Fruit fly (Drosophila melanogaster): ENCODE measurements around the gene tzn.

Gene tzn

DNA sequence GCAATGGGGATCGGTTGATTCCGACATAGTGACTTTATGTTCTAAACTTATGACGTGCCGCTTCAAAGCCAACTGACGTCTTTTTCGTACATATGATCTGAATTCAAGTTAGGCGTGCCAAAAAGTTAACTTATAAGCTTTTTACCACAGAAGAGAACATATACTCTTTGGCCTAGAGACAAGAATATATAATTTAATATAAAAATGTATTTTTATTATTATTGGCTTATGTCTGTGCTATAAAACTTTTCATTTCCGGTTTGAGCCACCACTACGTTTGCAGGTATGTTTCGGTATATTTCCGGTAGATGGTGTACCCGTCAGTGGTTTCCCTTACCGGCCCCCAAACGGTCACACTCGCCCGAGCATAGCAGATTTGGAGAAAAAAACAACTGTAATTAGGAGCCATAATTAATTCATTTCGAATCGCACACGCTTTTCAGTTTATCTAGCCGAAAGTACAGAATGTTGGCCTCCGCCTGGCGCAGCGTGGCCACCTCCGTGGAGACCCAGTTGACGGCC is at the start of gene tzn, which contains the start of gene CG3698 (continued):
- peak; percentile 84 for TF ChIP-seq Hey (tag; optimal IDR thresholded peaks at IDR 0.05)
- TF ChIP-seq CG32767 (GFP tag; IDR thresholded peaks at IDR 0.05) = peak; percentile 75
- peak; percentile 96 for TF ChIP-seq CG9817 (tag; optimal IDR thresholded peaks at IDR 0.05)
- TF ChIP-seq Hr78 (GFP tag; optimal IDR thresholded peaks at IDR 0.05) = no peak
- no peak for TF ChIP-seq CG6791 (GFP tag; IDR thresholded peaks at IDR 0.05; ENCODE audit: partially characterized antibody)
- peak; percentile 89 for TF ChIP-seq CG12942 (GFP tag; optimal IDR thresholded peaks at IDR 0.05)
- no peak for TF ChIP-seq sna (GFP tag; IDR thresholded peaks at IDR 0.05; ENCODE audit: partially characterized antibody)
- TF ChIP-seq CG7271 (tag; optimal IDR thresholded peaks at IDR 0.05) = peak; percentile 98
- TF ChIP-seq z (GFP tag; IDR thresholded peaks at IDR 0.05) = peak; percentile 55; the same call in 1 of the 3 replicates
- TF ChIP-seq CG12071 (GFP tag; optimal IDR thresholded peaks at IDR 0.05) = peak; percentile 91
- TF ChIP-seq Dip2 (GFP tag; IDR thresholded peaks at IDR 0.05) = no peak
- TF ChIP-seq da (GFP tag; optimal IDR thresholded peaks at IDR 0.05) = peak; percentile 72
- peak; percentile 90 for TF ChIP-seq CG10147 (GFP tag; optimal IDR thresholded peaks at IDR 0.05)
- TF ChIP-seq CG33213 (GFP tag; optimal IDR thresholded peaks at IDR 0.05) = peak; percentile 95
- peak; percentile 89 for TF ChIP-seq slou (GFP tag; optimal IDR thresholded peaks at IDR 0.05)
- peak; percentile 100 for TF ChIP-seq Ets65A (GFP tag)
- TF ChIP-seq CG11456 (GFP tag; IDR thresholded peaks at IDR 0.05) = peak; percentile 98
- no peak for TF ChIP-seq Scr (GFP tag; IDR thresholded peaks at IDR 0.05; ENCODE audit: partially characterized antibody)
- peak; percentile 97 for TF ChIP-seq Rfx (GFP tag; IDR thresholded peaks at IDR 0.05)
- TF ChIP-seq CkIIα-i1 (GFP tag; IDR thresholded peaks at IDR 0.05) = peak; percentile 86
- TF ChIP-seq hkb (optimal IDR thresholded peaks at IDR 0.05) = no peak
- peak; percentile 93 for TF ChIP-seq hkb (GFP tag; IDR thresholded peaks at IDR 0.05)
- peak; percentile 93 for TF ChIP-seq unpg (GFP tag; optimal IDR thresholded peaks at IDR 0.05)
- TF ChIP-seq sisA (GFP tag; IDR thresholded peaks at IDR 0.05) = peak; percentile 85
- TF ChIP-seq CG3726 (GFP tag; IDR thresholded peaks at IDR 0.05) = peak; percentile 89
- peak; percentile 85 for TF ChIP-seq slp2 (GFP tag; optimal IDR thresholded peaks at IDR 0.05)
- peak; percentile 91 for TF ChIP-seq ap (GFP tag; IDR thresholded peaks at IDR 0.05)
- TF ChIP-seq CG11093 (GFP tag; IDR thresholded peaks at IDR 0.05) = no peak; the same call in 2 of the 3 replicates
- peak; percentile 72 for TF ChIP-seq Sry-β (GFP tag; optimal IDR thresholded peaks at IDR 0.05)
- peak; percentile 76 for TF ChIP-seq mam (GFP tag; optimal IDR thresholded peaks at IDR 0.05)
- no peak for TF ChIP-seq fru (optimal IDR thresholded peaks at IDR 0.05)
- TF ChIP-seq CG2120 (GFP tag; optimal IDR thresholded peaks at IDR 0.05) = peak; percentile 63
- TF ChIP-seq zf30C (GFP tag; optimal IDR thresholded peaks at IDR 0.05) = peak; percentile 39
- TF ChIP-seq Elba2 (GFP tag; optimal IDR thresholded peaks at IDR 0.05) = peak; percentile 57
- peak; percentile 84 for TF ChIP-seq CG13624 (GFP tag; optimal IDR thresholded peaks at IDR 0.05)
- peak; percentile 95 for TF ChIP-seq CG10654 (GFP tag; optimal IDR thresholded peaks at IDR 0.05)
- TF ChIP-seq C15 (GFP tag; IDR thresholded peaks at IDR 0.05) = peak; percentile 92
- peak; percentile 88 for TF ChIP-seq Dad (GFP tag; optimal IDR thresholded peaks at IDR 0.05)
- peak; percentile 45 for TF ChIP-seq Atf3 (GFP tag; optimal IDR thresholded peaks at IDR 0.05)
- peak; percentile 97 for TF ChIP-seq chm (GFP tag; IDR thresholded peaks at IDR 0.05)
- TF ChIP-seq org-1 (GFP tag; optimal IDR thresholded peaks at IDR 0.05) = peak; percentile 90
- TF ChIP-seq Hr51 (GFP tag; optimal IDR thresholded peaks at IDR 0.05) = peak in 1 of 2 experiments; percentile 86
- TF ChIP-seq E2f1 (GFP tag; IDR thresholded peaks at IDR 0.05) = peak; percentile 92
- peak; percentile 90 for TF ChIP-seq gcm (GFP tag; optimal IDR thresholded peaks at IDR 0.05)
- TF ChIP-seq CG9876 (GFP tag; optimal IDR thresholded peaks at IDR 0.05) = peak; percentile 95
- peak; percentile 92 for TF ChIP-seq HLHmδ (GFP tag; optimal IDR thresholded peaks at IDR 0.05)
- peak; percentile 90 for TF ChIP-seq CrebB (tag; optimal IDR thresholded peaks at IDR 0.05)
- TF ChIP-seq row (GFP tag; IDR thresholded peaks at IDR 0.05) = peak; percentile 73
- peak; percentile 79 for TF ChIP-seq fd96Cb (tag; optimal IDR thresholded peaks at IDR 0.05)
- peak; percentile 85 for TF ChIP-seq CG6689 (GFP tag; IDR thresholded peaks at IDR 0.05)
- TF ChIP-seq CG1233 (GFP tag; optimal IDR thresholded peaks at IDR 0.05) = peak; percentile 97
